Fruit fly (Drosophila melanogaster) whole organism, embryonic: ENCODE data around the gene CG33932.

Experiments
- ATbp ChIP-seq: fragments of 200-800 bp; sonication (Bioruptor generic); optimal IDR thresholded peaks from 2 replicates; lab custom pipeline; 2017; ENCODE audit warnings: missing biosample characterization, mild to moderate bottlenecking, missing genetic modification characterization, missing genetic modification reagents
- Bgb ChIP-seq: fragments of 200-800 bp; sonication (Bioruptor generic); IDR thresholded peaks from 2 replicates; pipeline ENCODE4 v1.3.6; 2022; ENCODE audit warnings: missing biosample characterization, missing genetic modification characterization; ENCODE audit not compliant: partially characterized antibody
- Blimp-1 ChIP-seq: fragments of 200-800 bp; sonication (Bioruptor generic); optimal IDR thresholded peaks from 3 replicates; lab custom pipeline; 2018; ENCODE audit warnings: missing biosample characterization, missing genetic modification characterization, mild to moderate bottlenecking, moderate library complexity, missing genetic modification reagents
- CG10147 ChIP-seq: fragments of 200-800 bp; sonication (Bioruptor generic); optimal IDR thresholded peaks from 2 replicates; lab custom pipeline; 2019; ENCODE audit warnings: missing biosample characterization, mild to moderate bottlenecking, missing genetic modification characterization, moderate library complexity
- CG10209 ChIP-seq: fragments of 200-800 bp; sonication (Bioruptor generic); optimal IDR thresholded peaks from 3 replicates; lab custom pipeline; 2017; ENCODE audit warnings: missing biosample characterization, mild to moderate bottlenecking, missing genetic modification characterization, missing genetic modification reagents
- CG10267 ChIP-seq: fragments of 200-800 bp; sonication (Bioruptor generic); optimal IDR thresholded peaks from 2 replicates; lab custom pipeline; 2018; ENCODE audit warnings: missing biosample characterization, mild to moderate bottlenecking, missing genetic modification characterization, moderate library complexity
- CG11398 ChIP-seq: fragments of 200-800 bp; sonication (Bioruptor generic); optimal IDR thresholded peaks from 2 replicates; lab custom pipeline; 2016; ENCODE audit warnings: missing biosample characterization, missing genetic modification characterization
- CG12391 ChIP-seq: fragments of 200-800 bp; sonication (Bioruptor generic); optimal IDR thresholded peaks from 3 replicates; lab custom pipeline; 2018; ENCODE audit warnings: missing biosample characterization, mild to moderate bottlenecking, missing genetic modification characterization, moderate library complexity
- CG13624 ChIP-seq: fragments of 200-800 bp; sonication (Bioruptor generic); optimal IDR thresholded peaks from 2 replicates; lab custom pipeline; 2016; ENCODE audit warnings: missing biosample characterization, missing genetic modification characterization
- CG16813 ChIP-seq: fragments of 200-800 bp; sonication (Bioruptor generic); IDR thresholded peaks from 3 replicates; pipeline ENCODE4 v1.3.6; 2022; ENCODE audit warnings: missing biosample characterization, missing genetic modification characterization; ENCODE audit not compliant: partially characterized antibody
- CG17829 ChIP-seq: fragments of 200-800 bp; optimal IDR thresholded peaks from 2 replicates; lab custom pipeline; 2019; ENCODE audit warnings: missing biosample characterization, mild to moderate bottlenecking, missing genetic modification characterization, moderate library complexity
- CG2120 ChIP-seq: fragments of 200-800 bp; sonication (Bioruptor generic); optimal IDR thresholded peaks from 3 replicates; lab custom pipeline; 2016; ENCODE audit warnings: missing biosample characterization, missing genetic modification characterization
- CG2678 ChIP-seq: fragments of 200-800 bp; sonication (Bioruptor generic); optimal IDR thresholded peaks from 3 replicates; lab custom pipeline; 2019; ENCODE audit warnings: missing biosample characterization, mild to moderate bottlenecking, missing genetic modification characterization, moderate library complexity
- CG34224 ChIP-seq: fragments of 200-800 bp; sonication (Bioruptor generic); IDR thresholded peaks from 3 replicates; pipeline ENCODE4 v1.3.6; 2022; ENCODE audit warnings: missing biosample characterization, missing genetic modification characterization; ENCODE audit not compliant: partially characterized antibody
- CG34422 ChIP-seq: fragments of 200-800 bp; sonication (Bioruptor generic); IDR thresholded peaks from 3 replicates; pipeline ENCODE4 v1.3.6; 2022; ENCODE audit warnings: missing biosample characterization, missing genetic modification characterization
- CG7839 ChIP-seq: fragments of 200-800 bp; sonication (Bioruptor generic); optimal IDR thresholded peaks from 3 replicates; lab custom pipeline; 2018; ENCODE audit warnings: missing biosample characterization, mild to moderate bottlenecking, missing genetic modification characterization, moderate library complexity
- CG8290 ChIP-seq, 3 experiments: fragments of 200-800 bp; sonication (Bioruptor generic); optimal IDR thresholded peaks; 2 replicates each; lab custom pipeline; 2016 to 2019; ENCODE audit warnings: missing biosample characterization in 3 of 3, missing genetic modification characterization in 3 of 3, mild to moderate bottlenecking in 2 of 3, moderate library complexity in 1 of 3
- CG8388 ChIP-seq: fragments of 200-800 bp; sonication (Bioruptor generic); optimal IDR thresholded peaks from 2 replicates; lab custom pipeline; 2019; ENCODE audit warnings: missing biosample characterization, mild to moderate bottlenecking, missing genetic modification characterization, moderate library complexity
- CG9797 ChIP-seq: fragments of 200-800 bp; sonication (Bioruptor generic); optimal IDR thresholded peaks from 3 replicates; lab custom pipeline; 2018; ENCODE audit warnings: missing biosample characterization, mild to moderate bottlenecking, missing genetic modification characterization
- Dek ChIP-seq: fragments of 200-800 bp; sonication (Bioruptor generic); optimal IDR thresholded peaks from 3 replicates; lab custom pipeline; 2019; ENCODE audit warnings: missing biosample characterization, mild to moderate bottlenecking, missing genetic modification characterization, moderate library complexity
- Dll ChIP-seq: fragments of 200-800 bp; sonication (Bioruptor generic); IDR thresholded peaks from 4 replicates; pipeline ENCODE4 v1.3.6; 2022; ENCODE audit warnings: missing biosample characterization, missing genetic modification characterization; ENCODE audit not compliant: partially characterized antibody
- Dp ChIP-seq: fragments of 200-800 bp; sonication (Bioruptor generic); optimal IDR thresholded peaks from 2 replicates; lab custom pipeline; 2018; ENCODE audit warnings: missing biosample characterization, mild to moderate bottlenecking, missing genetic modification characterization, moderate library complexity
- Drgx ChIP-seq: fragments of 200-800 bp; sonication (Bioruptor generic); IDR thresholded peaks from 2 replicates; pipeline ENCODE4 v1.3.6; 2022; ENCODE audit warnings: missing biosample characterization, missing genetic modification characterization
- HmgZ ChIP-seq: fragments of 200-800 bp; sonication (Bioruptor generic); optimal IDR thresholded peaks from 2 replicates; lab custom pipeline; 2018; ENCODE audit warnings: missing biosample characterization, mild to moderate bottlenecking, missing genetic modification characterization
- Lpt ChIP-seq: fragments of >200 bp; optimal IDR thresholded peaks from 2 replicates; lab custom pipeline; 2018; ENCODE audit warnings: missing biosample characterization, missing genetic modification characterization
- Meics ChIP-seq: fragments of 200-800 bp; sonication (Bioruptor generic); optimal IDR thresholded peaks from 2 replicates; lab custom pipeline; 2017; ENCODE audit warnings: missing biosample characterization, mild to moderate bottlenecking, missing genetic modification characterization
- Mrtf ChIP-seq: fragments of 200-800 bp; sonication (Bioruptor generic); IDR thresholded peaks from 3 replicates; pipeline ENCODE4 v1.3.6; 2022; ENCODE audit warnings: missing biosample characterization, missing genetic modification characterization
- PHDP ChIP-seq: fragments of 200-800 bp; sonication (Bioruptor generic); optimal IDR thresholded peaks from 3 replicates; lab custom pipeline; 2018; ENCODE audit warnings: missing biosample characterization, mild to moderate bottlenecking, missing genetic modification characterization, moderate library complexity
- Rfx ChIP-seq: fragments of 200-800 bp; sonication (Bioruptor generic); IDR thresholded peaks from 2 replicates; pipeline ENCODE4 v1.3.6; 2022; ENCODE audit warnings: missing biosample characterization, missing genetic modification characterization
- YL-1 ChIP-seq: fragments of 200-800 bp; sonication (Bioruptor generic); optimal IDR thresholded peaks from 3 replicates; lab custom pipeline; 2017; ENCODE audit warnings: missing biosample characterization, mild to moderate bottlenecking, missing genetic modification characterization
- ato ChIP-seq: fragments of 200-800 bp; sonication (Bioruptor generic); IDR thresholded peaks from 2 replicates; pipeline ENCODE4 v1.3.6; 2022; ENCODE audit warnings: missing biosample characterization, missing genetic modification characterization; ENCODE audit not compliant: partially characterized antibody
- cwo ChIP-seq: fragments of 200-800 bp; sonication (Bioruptor generic); optimal IDR thresholded peaks from 3 replicates; lab custom pipeline; 2017; ENCODE audit warnings: missing biosample characterization, missing genetic modification characterization, mild to moderate bottlenecking, moderate library complexity, missing genetic modification reagents
- gcm ChIP-seq: fragments of 200-800 bp; sonication (Bioruptor generic); optimal IDR thresholded peaks from 2 replicates; lab custom pipeline; 2019; ENCODE audit warnings: missing biosample characterization, mild to moderate bottlenecking, missing genetic modification characterization, moderate library complexity
- gem ChIP-seq: fragments of 200-800 bp; sonication (Bioruptor generic); optimal IDR thresholded peaks from 2 replicates; lab custom pipeline; 2019; ENCODE audit warnings: missing biosample characterization, mild to moderate bottlenecking, missing genetic modification characterization, moderate library complexity
- gfzf ChIP-seq: fragments of 200-800 bp; sonication (Bioruptor generic); optimal IDR thresholded peaks from 2 replicates; lab custom pipeline; 2016; ENCODE audit warnings: missing biosample characterization, mild to moderate bottlenecking, missing genetic modification characterization, moderate library complexity
- grau ChIP-seq: fragments of 200-800 bp; optimal IDR thresholded peaks from 3 replicates; lab custom pipeline; 2019; ENCODE audit warnings: missing biosample characterization, mild to moderate bottlenecking, missing genetic modification characterization, moderate library complexity
- hbn ChIP-seq: fragments of 200-800 bp; sonication (Bioruptor generic); IDR thresholded peaks from 2 replicates; pipeline ENCODE4 v1.3.6; 2022; ENCODE audit warnings: missing biosample characterization, missing genetic modification characterization; ENCODE audit not compliant: partially characterized antibody
- ken ChIP-seq: fragments of 200-800 bp; sonication (Bioruptor generic); IDR thresholded peaks from 3 replicates; pipeline ENCODE4 v1.3.6; 2022; ENCODE audit warnings: missing biosample characterization, missing genetic modification characterization
- knrl ChIP-seq: fragments of 200-800 bp; sonication (Bioruptor generic); IDR thresholded peaks from 3 replicates; pipeline ENCODE4 v1.3.6; 2022; ENCODE audit warnings: missing biosample characterization, missing genetic modification characterization; ENCODE audit not compliant: partially characterized antibody
- lbe ChIP-seq: fragments of 200-800 bp; sonication (Bioruptor generic); optimal IDR thresholded peaks from 2 replicates; lab custom pipeline; 2016; ENCODE audit warnings: missing biosample characterization, mild to moderate bottlenecking, missing genetic modification characterization
- nerfin-2 ChIP-seq: fragments of 200-800 bp; sonication (Bioruptor generic); IDR thresholded peaks from 2 replicates; pipeline ENCODE4 v1.3.6; 2022; ENCODE audit warnings: missing biosample characterization, missing genetic modification characterization; ENCODE audit not compliant: partially characterized antibody
- sc ChIP-seq, 3 experiments: fragments of >200 bp in 2 of 3; fragments of 200-800 bp in 1 of 3; sonication (Bioruptor generic) in 1 of 3; optimal IDR thresholded peaks; 2 replicates in 2 of 3; 3 replicates in 1 of 3; lab custom pipeline; 2017; ENCODE audit warnings: mild to moderate bottlenecking in 1 of 3, missing biosample characterization in 1 of 3, missing genetic modification characterization in 1 of 3, missing genetic modification reagents in 1 of 3
- sna ChIP-seq: fragments of 200-800 bp; sonication (Bioruptor generic); IDR thresholded peaks from 2 replicates; pipeline ENCODE4 v1.3.6; 2022; ENCODE audit warnings: missing biosample characterization, missing genetic modification characterization; ENCODE audit not compliant: partially characterized antibody
- stwl ChIP-seq: fragments of 200-800 bp; sonication (Bioruptor generic); optimal IDR thresholded peaks from 3 replicates; lab custom pipeline; 2018; ENCODE audit warnings: missing biosample characterization, mild to moderate bottlenecking, missing genetic modification characterization, moderate library complexity
- unc-4 ChIP-seq: fragments of 200-800 bp; sonication (Bioruptor generic); IDR thresholded peaks from 2 replicates; pipeline ENCODE4 v1.3.6; 2022; ENCODE audit warnings: missing biosample characterization, missing genetic modification characterization; ENCODE audit not compliant: partially characterized antibody
- vvl ChIP-seq: fragments of 200-800 bp; sonication (Bioruptor generic); IDR thresholded peaks from 2 replicates; pipeline ENCODE4 v1.3.6; 2022; ENCODE audit warnings: missing biosample characterization, missing genetic modification characterization

Gene CG33932

DNA sequence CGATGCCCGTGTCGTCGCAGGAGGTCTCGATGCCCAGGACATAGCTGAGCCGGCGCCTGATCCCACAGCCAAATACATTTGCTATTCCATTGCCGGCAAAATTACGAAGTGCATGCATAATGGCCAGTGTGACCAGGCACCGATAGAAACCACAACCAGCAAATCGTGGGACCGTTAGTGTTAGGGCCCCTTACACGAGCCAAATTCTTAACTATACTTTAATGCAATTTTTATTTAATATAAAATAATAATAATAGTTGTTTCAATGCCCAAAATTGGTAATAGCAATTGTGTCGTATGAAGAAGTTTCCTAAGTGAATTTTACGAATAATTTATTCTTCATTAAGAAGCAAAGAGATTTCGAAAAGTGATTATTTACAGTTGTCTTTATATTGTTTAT, 42.6 kb upstream of the CG33932 start, which contains the start of gene Tcs4 (continued):
- TF ChIP-seq gfzf (GFP tag; lab: Kevin White, UChicago) (peak; percentile 63), CG12391 (tag; lab: Kevin White, UChicago) (peak; percentile 63), CG34422 (GFP tag; lab: Robert Waterston, UW) (peak; percentile 34; the same call in 1 of the 3 replicates), CG16813 (GFP tag; lab: Robert Waterston, UW) (peak; percentile 42; the same call in 2 of the 3 replicates), CG8290 (GFP tag; optimal IDR thresholded peaks at IDR 0.05; lab: Kevin White, UChicago) (peak; percentile 4), CG8290 (tag; optimal IDR thresholded peaks at IDR 0.05; lab: Kevin White, UChicago) (no peak), CG10209 (GFP tag; lab: Kevin White, UChicago) (peak; percentile 13), Lpt (no peak), CG10147 (GFP tag; lab: Kevin White, UChicago) (no peak), PHDP (tag; lab: Kevin White, UChicago) (peak; percentile 44), Rfx (GFP tag; lab: Robert Waterston, UW) (0 out of 2 replicates have a peak, but pooled peaks have one; percentile 29), Blimp-1 (GFP tag; lab: Kevin White, UChicago) (no peak), Dll (GFP tag; lab: Robert Waterston, UW) (peak; percentile 59; the same call in 2 of the 4 replicates), CG17829 (tag; lab: Kevin White, UChicago) (peak; percentile 57), CG10267 (peak; percentile 56), Dp (GFP tag; lab: Kevin White, UChicago) (peak; percentile 32), cwo (GFP tag; lab: Kevin White, UChicago) (no peak), CG8388 (no peak), CG34224 (GFP tag; lab: Robert Waterston, UW) (peak; percentile 80), vvl (peak; percentile 71), Bgb (GFP tag; lab: Robert Waterston, UW) (peak; percentile 31; the same call in 1 of the 2 replicates), CG2120 (GFP tag; lab: Kevin White, UChicago) (peak; percentile 16), CG11398 (GFP tag; lab: Kevin White, UChicago) (no peak), HmgZ (peak; percentile 21), sna (peak; percentile 66; the same call in 1 of the 2 replicates), CG9797 (GFP tag; lab: Kevin White, UChicago) (peak; percentile 70), stwl (tag; lab: Kevin White, UChicago) (peak; percentile 100), Drgx (GFP tag; lab: Robert Waterston, UW) (0 out of 2 replicates have a peak, but pooled peaks have one; percentile 6), YL-1 (peak; percentile 48), gem (peak; percentile 71), gcm (GFP tag; lab: Kevin White, UChicago) (peak; percentile 3), nerfin-2 (0 out of 2 replicates have a peak, but pooled peaks have one; percentile 35), sc (optimal IDR thresholded peaks at IDR 0.05; lab: Kevin White, UChicago) (no peak), sc (GFP tag; optimal IDR thresholded peaks at IDR 0.05; lab: Kevin White, UChicago) (no peak), lbe (peak; percentile 1), ken (0 out of 3 replicates have a peak, but pooled peaks have one; percentile 4), knrl (GFP tag; lab: Robert Waterston, UW) (peak; percentile 42; the same call in 1 of the 3 replicates), Mrtf (no peak), Meics (peak; percentile 28), CG2678 (tag; lab: Kevin White, UChicago) (no peak), hbn (GFP tag; lab: Robert Waterston, UW) (peak; percentile 56; the same call in 1 of the 2 replicates), ato (GFP tag; lab: Robert Waterston, UW) (0 out of 2 replicates have a peak, but pooled peaks have one; percentile 26), CG13624 (no peak), ATbp (GFP tag; lab: Kevin White, UChicago) (no peak), CG7839 (tag; lab: Kevin White, UChicago) (peak; percentile 43), grau (tag; lab: Kevin White, UChicago) (peak; percentile 48), Dek (tag; lab: Kevin White, UChicago) (peak; percentile 15), unc-4 (peak; percentile 46; the same call in 1 of the 2 replicates)
